Fruit fly (Drosophila melanogaster) whole organism, wandering third instar larva: Measurements from ENCODE around the gene Polr2D.
A peak's percentile ranks its signal among the peaks of the same experiment; 100 is the strongest.

Source experiments
- Abd-B ChIP-seq: fragments of >200 bp; optimal IDR thresholded peaks from 2 replicates; lab custom pipeline; 2017; ENCODE audit warnings: missing biosample characterization, missing genetic modification characterization
- CG32264 ChIP-seq: fragments of 200-800 bp; sonication (Bioruptor generic); optimal IDR thresholded peaks from 2 replicates; lab custom pipeline; 2016; ENCODE audit warnings: missing biosample characterization, missing genetic modification characterization
- CG9705 ChIP-seq: fragments of 200-800 bp; sonication (Bioruptor generic); optimal IDR thresholded peaks from 2 replicates; lab custom pipeline; 2018; ENCODE audit warnings: missing biosample characterization, mild to moderate bottlenecking, missing genetic modification characterization
- CrebA ChIP-seq: fragments of 200-800 bp; sonication (Bioruptor generic); optimal IDR thresholded peaks from 2 replicates; lab custom pipeline; 2016; ENCODE audit warnings: missing biosample characterization, mild to moderate bottlenecking, missing genetic modification characterization, borderline replicate concordance
- Dfd ChIP-seq: fragments of >200 bp; optimal IDR thresholded peaks from 2 replicates; lab custom pipeline; 2017; ENCODE audit warnings: missing biosample characterization, missing genetic modification characterization
- Dif ChIP-seq: fragments of 200-275, 200-300 bp; sonication (Bioruptor generic); optimal IDR thresholded peaks from 2 replicates; lab custom pipeline; 2018; ENCODE audit warnings: missing biosample characterization, missing genetic modification characterization; ENCODE audit not compliant: partially characterized antibody
- GATAd ChIP-seq: sonication (Bioruptor generic); optimal IDR thresholded peaks from 2 replicates; lab custom pipeline; 2016; ENCODE audit warnings: missing biosample characterization, missing genetic modification characterization
- HLH106 ChIP-seq: fragments of 200-800 bp; optimal IDR thresholded peaks from 3 replicates; lab custom pipeline; 2019; ENCODE audit warnings: missing biosample characterization, mild to moderate bottlenecking, missing genetic modification characterization, moderate library complexity
- Hnf4 ChIP-seq: fragments of 200-800 bp; sonication (Bioruptor generic); optimal IDR thresholded peaks from 2 replicates; lab custom pipeline; 2016; ENCODE audit warnings: missing biosample characterization, mild to moderate bottlenecking, missing genetic modification characterization
- Hr78 ChIP-seq: fragments of >200 bp; optimal IDR thresholded peaks from 2 replicates; lab custom pipeline; 2017; ENCODE audit warnings: missing biosample characterization, missing genetic modification characterization
- Hr83 ChIP-seq: fragments of 200-300 bp; sonication (Bioruptor generic); optimal IDR thresholded peaks from 2 replicates; lab custom pipeline; 2016; ENCODE audit warnings: missing biosample characterization, mild to moderate bottlenecking, missing genetic modification characterization, moderate library complexity; ENCODE audit not compliant: poor library complexity, severe bottlenecking
- Jra ChIP-seq: sonication (Bioruptor generic); optimal IDR thresholded peaks from 2 replicates; lab custom pipeline; 2016; ENCODE audit warnings: missing biosample characterization, missing genetic modification characterization
- Mio ChIP-seq: sonication (Bioruptor generic); optimal IDR thresholded peaks from 2 replicates; lab custom pipeline; 2016; ENCODE audit warnings: missing biosample characterization, missing genetic modification characterization
- Myc ChIP-seq: fragments of >200 bp; optimal IDR thresholded peaks from 2 replicates; lab custom pipeline; 2017
- N ChIP-seq: fragments of >200 bp; optimal IDR thresholded peaks from 2 replicates; lab custom pipeline; 2018; ENCODE audit warnings: missing biosample characterization, missing external identifiers, missing genetic modification characterization
- OdsH ChIP-seq: fragments of 200-800 bp; sonication (Bioruptor generic); optimal IDR thresholded peaks from 2 replicates; lab custom pipeline; 2016; ENCODE audit warnings: missing biosample characterization, mild to moderate bottlenecking, missing genetic modification characterization
- Rel ChIP-seq, 2 experiments: fragments of 200-800 bp; sonication (Bioruptor generic) in 1 of 2; optimal IDR thresholded peaks; 2 replicates in 1 of 2; 3 replicates in 1 of 2; lab custom pipeline; 2016 to 2019; ENCODE audit warnings: mild to moderate bottlenecking in 2 of 2, missing biosample characterization in 2 of 2, missing genetic modification characterization in 2 of 2, moderate library complexity in 1 of 2
- Sp1 ChIP-seq: fragments of 200-800 bp; sonication (Bioruptor generic); optimal IDR thresholded peaks from 3 replicates; lab custom pipeline; 2019; ENCODE audit warnings: missing biosample characterization, mild to moderate bottlenecking, missing genetic modification characterization, moderate library complexity
- Vsx2 ChIP-seq: fragments of 200-300, 225-300 bp; sonication (Bioruptor generic); optimal IDR thresholded peaks from 2 replicates; lab custom pipeline; 2018; ENCODE audit warnings: missing biosample characterization, missing genetic modification characterization; ENCODE audit not compliant: partially characterized antibody
- br ChIP-seq: fragments of 200-800 bp; sonication (Bioruptor generic); optimal IDR thresholded peaks from 2 replicates; lab custom pipeline; 2016; ENCODE audit warnings: missing biosample characterization, missing genetic modification characterization
- brk ChIP-seq: fragments of 200-800 bp; sonication (Bioruptor generic); optimal IDR thresholded peaks from 2 replicates; lab custom pipeline; 2016; ENCODE audit warnings: missing biosample characterization, mild to moderate bottlenecking, missing genetic modification characterization
- dl ChIP-seq, 2 experiments: fragments of 175-275, 200-275 bp in 1 of 2; fragments of 200-275 bp in 1 of 2; sonication (Bioruptor generic); optimal IDR thresholded peaks; lab custom pipeline; 2018; ENCODE audit warnings: mild to moderate bottlenecking in 2 of 2, missing biosample characterization in 2 of 2, missing genetic modification characterization in 2 of 2, moderate library complexity in 2 of 2; ENCODE audit not compliant: partially characterized antibody in 2 of 2, insufficient read depth in 1 of 2
- dmrt93B ChIP-seq: fragments of 200-800 bp; sonication (Bioruptor generic); optimal IDR thresholded peaks from 2 replicates; lab custom pipeline; 2018; ENCODE audit warnings: missing biosample characterization, mild to moderate bottlenecking, missing genetic modification characterization
- dsf ChIP-seq: sonication (Bioruptor generic); optimal IDR thresholded peaks from 2 replicates; lab custom pipeline; 2016; ENCODE audit warnings: missing biosample characterization, missing genetic modification characterization, borderline replicate concordance
- ey ChIP-seq: fragments of 200-800 bp; sonication (Bioruptor generic); optimal IDR thresholded peaks from 2 replicates; lab custom pipeline; 2016; ENCODE audit warnings: missing biosample characterization, missing genetic modification characterization
- foxo ChIP-seq, 2 experiments: fragments of 200-800 bp; sonication (Bioruptor generic); optimal IDR thresholded peaks; 2 replicates in 1 of 2; 3 replicates in 1 of 2; lab custom pipeline; 2016 to 2017; ENCODE audit warnings: missing biosample characterization in 2 of 2, missing genetic modification characterization in 2 of 2
- fru ChIP-seq: fragments of 200-800 bp; sonication (Bioruptor generic); optimal IDR thresholded peaks from 3 replicates; lab custom pipeline; 2016; ENCODE audit warnings: missing biosample characterization, mild to moderate bottlenecking, missing genetic modification characterization
- h ChIP-seq: fragments of 200-800 bp; sonication (Bioruptor generic); optimal IDR thresholded peaks from 3 replicates; lab custom pipeline; 2016; ENCODE audit warnings: missing biosample characterization, mild to moderate bottlenecking, missing genetic modification characterization
- jim ChIP-seq: fragments of 175-275, 200-325 bp; sonication (Bioruptor generic); optimal IDR thresholded peaks from 2 replicates; lab custom pipeline; 2016; ENCODE audit warnings: missing biosample characterization, mild to moderate bottlenecking, missing genetic modification characterization
- lola ChIP-seq: fragments of >200 bp; optimal IDR thresholded peaks from 2 replicates; lab custom pipeline; 2017; ENCODE audit warnings: missing biosample characterization, missing genetic modification characterization
- pan ChIP-seq: fragments of >200 bp; optimal IDR thresholded peaks from 2 replicates; lab custom pipeline; 2017
- psq ChIP-seq: fragments of 200-800 bp; sonication (Bioruptor generic); optimal IDR thresholded peaks from 3 replicates; lab custom pipeline; 2017; ENCODE audit warnings: missing biosample characterization, mild to moderate bottlenecking, missing genetic modification characterization, moderate library complexity
- rgr ChIP-seq: fragments of 200-800 bp; sonication (Bioruptor generic); optimal IDR thresholded peaks from 3 replicates; lab custom pipeline; 2016; ENCODE audit warnings: missing biosample characterization, mild to moderate bottlenecking, missing genetic modification characterization
- sage ChIP-seq: fragments of 200-800 bp; sonication (Bioruptor generic); optimal IDR thresholded peaks from 2 replicates; lab custom pipeline; 2016; ENCODE audit warnings: missing biosample characterization, mild to moderate bottlenecking, missing genetic modification characterization
- sv ChIP-seq: fragments of 200-800 bp; sonication (Bioruptor generic); optimal IDR thresholded peaks from 3 replicates; lab custom pipeline; 2016; ENCODE audit warnings: missing biosample characterization, missing genetic modification characterization
- tai ChIP-seq: sonication (Bioruptor generic); optimal IDR thresholded peaks from 2 replicates; lab custom pipeline; 2016; ENCODE audit warnings: missing biosample characterization, missing genetic modification characterization
- usp ChIP-seq: fragments of >200 bp; optimal IDR thresholded peaks from 2 replicates; lab custom pipeline; 2017; ENCODE audit warnings: missing biosample characterization, missing genetic modification characterization
- woc ChIP-seq: sonication (Bioruptor generic); optimal IDR thresholded peaks from 2 replicates; lab custom pipeline; 2016; ENCODE audit warnings: missing biosample characterization, mild to moderate bottlenecking, missing genetic modification characterization

Gene Polr2D

dm6 chr3R:18277406-18277805 is 22.1 kb upstream of the Polr2D start:
- TF ChIP-seq Mio (GFP tag; lab: Kevin White, UChicago) (no peak), Dfd (GFP tag; lab: Kevin White, UChicago) (no peak), Hr83 (no peak), dsf (no peak), usp (no peak), jim (no peak), Rel (GFP tag; optimal IDR thresholded peaks at IDR 0.05; lab: Kevin White, UChicago) (no peak), Rel (tag; optimal IDR thresholded peaks at IDR 0.05; lab: Kevin White, UChicago) (peak; percentile 61), dl (GFP tag; optimal IDR thresholded peaks at IDR 0.05; lab: Kevin White, UChicago; ENCODE audit: insufficient read depth in 1 of 2, partially characterized antibody in 2 of 2) (no peak), Hnf4 (GFP tag; lab: Kevin White, UChicago) (no peak), br (no peak), woc (no peak), CG32264 (no peak), h (GFP tag; lab: Kevin White, UChicago) (peak; percentile 79)

DNA sequence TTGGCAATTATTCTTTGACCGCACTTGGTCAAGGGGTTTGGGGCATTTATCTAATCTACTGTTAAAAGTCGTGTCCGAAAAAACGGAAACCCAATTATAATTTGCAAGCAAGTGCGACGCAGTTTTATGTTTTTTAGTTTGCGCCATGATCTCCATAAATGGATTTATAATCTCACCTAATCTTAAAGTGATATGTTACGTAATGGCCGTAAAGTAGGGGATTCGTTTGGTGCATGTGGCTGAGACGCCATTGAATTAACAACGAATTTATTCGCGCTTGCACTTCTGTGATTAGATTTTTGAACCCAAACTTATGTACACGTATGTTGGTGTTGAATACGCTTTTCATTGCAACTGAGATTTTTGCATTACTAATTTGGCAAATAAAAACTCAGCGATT is 21.4 kb upstream of the Polr2D start:
- TF ChIP-seq GATAd (GFP tag; lab: Kevin White, UChicago) (no peak), br (no peak), dsf (no peak), Hr83 (no peak), sv (GFP tag; lab: Kevin White, UChicago) (no peak), jim (no peak), OdsH (GFP tag; lab: Kevin White, UChicago) (no peak), Mio (GFP tag; lab: Kevin White, UChicago) (no peak), Hnf4 (GFP tag; lab: Kevin White, UChicago) (no peak), Vsx2 (GFP tag; lab: Kevin White, UChicago) (no peak), lola (GFP tag; lab: Kevin White, UChicago) (no peak), h (GFP tag; lab: Kevin White, UChicago) (no peak)

DNA sequence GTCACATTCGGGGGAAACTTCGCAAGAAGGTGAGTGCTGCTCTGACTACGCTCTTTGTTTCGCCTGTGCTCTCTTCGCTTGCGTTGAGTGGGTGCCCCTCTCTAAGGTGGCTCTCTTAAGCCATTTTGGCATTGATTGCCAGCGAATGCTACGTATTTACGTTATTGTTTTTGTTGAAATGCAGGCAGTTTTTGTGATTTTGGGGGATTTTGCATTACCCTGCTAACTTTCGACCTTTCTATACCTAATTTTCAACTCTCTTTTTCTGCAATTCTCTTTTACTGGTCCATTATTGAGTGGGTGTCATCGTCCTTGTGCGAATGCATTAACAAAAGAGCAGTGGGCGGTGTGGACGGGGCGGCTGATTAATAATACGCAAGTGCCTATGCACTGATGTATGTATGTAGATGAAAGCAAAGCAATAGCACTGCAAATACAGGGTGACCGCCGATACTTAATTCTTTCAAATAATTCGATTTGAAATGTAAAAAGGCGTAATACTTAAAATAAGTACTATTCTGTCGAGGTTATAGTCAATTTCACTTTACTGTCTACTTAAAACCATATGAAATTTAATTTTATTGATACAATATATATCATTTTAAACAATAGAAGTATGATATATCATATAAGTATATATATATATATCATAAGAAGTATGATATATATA is 20.0 kb upstream of the Polr2D start:
- no peak for TF ChIP-seq br
- TF ChIP-seq dl (GFP tag; optimal IDR thresholded peaks at IDR 0.05; lab: Kevin White, UChicago; ENCODE audit: insufficient read depth in 1 of 2, partially characterized antibody in 2 of 2) = peak; percentile 79 to 92
- no peak for TF ChIP-seq Jra (GFP tag; lab: Kevin White, UChicago)
- no peak for TF ChIP-seq N (GFP tag; lab: Kevin White, UChicago)
- TF ChIP-seq Abd-B (GFP tag; lab: Kevin White, UChicago) = no peak
- no peak for TF ChIP-seq fru (GFP tag; lab: Kevin White, UChicago)
- no peak for TF ChIP-seq Dfd (GFP tag; lab: Kevin White, UChicago)
- no peak for TF ChIP-seq usp
- TF ChIP-seq dsf = no peak
- TF ChIP-seq OdsH (GFP tag; lab: Kevin White, UChicago) = no peak
- no peak for TF ChIP-seq CrebA (GFP tag; lab: Kevin White, UChicago)
- peak; percentile 19 for TF ChIP-seq HLH106 (tag; lab: Kevin White, UChicago)
- TF ChIP-seq h (GFP tag; lab: Kevin White, UChicago) = no peak
- TF ChIP-seq Rel (GFP tag; optimal IDR thresholded peaks at IDR 0.05; lab: Kevin White, UChicago) = peak; percentile 35
- TF ChIP-seq Rel (tag; optimal IDR thresholded peaks at IDR 0.05; lab: Kevin White, UChicago) = peak; percentile 96
- TF ChIP-seq dmrt93B (GFP tag; lab: Kevin White, UChicago) = no peak
- no peak for TF ChIP-seq pan (lab: Kevin White, UChicago)
- peak; percentile 38 for TF ChIP-seq psq (GFP tag; lab: Kevin White, UChicago)
- no peak for TF ChIP-seq lola (GFP tag; lab: Kevin White, UChicago)
- TF ChIP-seq Hnf4 (GFP tag; lab: Kevin White, UChicago) = no peak
- no peak for TF ChIP-seq ey
- no peak for TF ChIP-seq GATAd (GFP tag; lab: Kevin White, UChicago)
- no peak for TF ChIP-seq Hr83
- no peak for TF ChIP-seq Mio (GFP tag; lab: Kevin White, UChicago)
- TF ChIP-seq Sp1 (GFP tag; lab: Kevin White, UChicago) = no peak
- TF ChIP-seq sv (GFP tag; lab: Kevin White, UChicago) = no peak
- TF ChIP-seq Hr78 (GFP tag; lab: Kevin White, UChicago) = no peak
- TF ChIP-seq rgr = peak; percentile 10
- no peak for TF ChIP-seq CG32264
- TF ChIP-seq woc = no peak
- TF ChIP-seq Myc (lab: Kevin White, UChicago) = no peak
- peak in 1 of 2 experiments; percentile 42 for TF ChIP-seq foxo (GFP tag; optimal IDR thresholded peaks at IDR 0.05; lab: Kevin White, UChicago)
- no peak for TF ChIP-seq brk (GFP tag; lab: Kevin White, UChicago)
- peak; percentile 30 for TF ChIP-seq sage
- no peak for TF ChIP-seq Vsx2 (GFP tag; lab: Kevin White, UChicago)
- no peak for TF ChIP-seq tai (GFP tag; lab: Kevin White, UChicago)
- peak; percentile 92 for TF ChIP-seq Dif (GFP tag; lab: Kevin White, UChicago)
- no peak for TF ChIP-seq jim
- TF ChIP-seq CG9705 = no peak
